Worm (Caenorhabditis elegans) whole organism, L4 larva: Measurements from ENCODE around the gene lurp-3.

Source experiments
- R02D3.7 ChIP-seq: fragments of 150-350 bp; sonication (generic microtip); optimal IDR thresholded peaks from 3 replicates; lab custom pipeline; 2014; ENCODE audit warnings: missing biosample characterization, missing genetic modification characterization
- T26A8.4 ChIP-seq: fragments of 200-800 bp; sonication (Bioruptor generic); IDR thresholded peaks from 2 replicates; pipeline ENCODE4 v1.3.6; 2022; ENCODE audit warnings: missing genetic modification characterization, missing compliant biosample characterization
- Y105C5A.15 ChIP-seq: fragments of 200-800 bp; sonication (Bioruptor generic); IDR thresholded peaks from 2 replicates; pipeline ENCODE4 v1.3.6; 2022; ENCODE audit warnings: missing genetic modification characterization, missing compliant biosample characterization
- attf-4 ChIP-seq: sonication (generic microtip); optimal IDR thresholded peaks from 3 replicates; lab custom pipeline; 2017; ENCODE audit warnings: missing biosample characterization, missing genetic modification characterization
- ceh-82 ChIP-seq: sonication (generic microtip); optimal IDR thresholded peaks from 2 replicates; lab custom pipeline; 2017; ENCODE audit warnings: missing biosample characterization, missing genetic modification characterization
- nhr-237 ChIP-seq: sonication (generic microtip); optimal IDR thresholded peaks from 2 replicates; lab custom pipeline; 2017; ENCODE audit warnings: missing biosample characterization, missing genetic modification characterization
- nhr-28 ChIP-seq: fragments of 150-350 bp; optimal IDR thresholded peaks from 2 replicates; lab custom pipeline; 2014; ENCODE audit warnings: missing biosample characterization, missing genetic modification characterization
- pqm-1 ChIP-seq: sonication (generic microtip); optimal IDR thresholded peaks from 2 replicates; lab custom pipeline; 2017; ENCODE audit warnings: missing biosample characterization, missing genetic modification characterization
- skn-1 ChIP-seq: fragments of 150-350 bp; optimal IDR thresholded peaks from 2 replicates; lab custom pipeline; 2014; ENCODE audit warnings: missing biosample characterization, missing genetic modification characterization
- tra-1 ChIP-seq: fragments of 200-800 bp; sonication (Bioruptor generic); IDR thresholded peaks from 2 replicates; pipeline ENCODE4 v1.3.6; 2022; ENCODE audit warnings: missing genetic modification reagents, missing genetic modification characterization, missing compliant biosample characterization

ce11 chrV:13479766-13480165 is 24.2 kb downstream of the lurp-3 start, which contains the start of gene T10G3.2:
- TF ChIP-seq R02D3.7 (tag; lab: Kevin White, UChicago) (no peak), ceh-82 (tag; lab: Kevin White, UChicago) (no peak), Y105C5A.15 (GFP tag; lab: Robert Waterston, UW) (no peak), pqm-1 (tag; lab: Kevin White, UChicago) (no peak), nhr-237 (no peak), T26A8.4 (no peak), skn-1 (tag; lab: Kevin White, UChicago) (no peak), nhr-28 (tag; lab: Kevin White, UChicago) (no peak), tra-1 (GFP tag; lab: Robert Waterston, UW) (no peak), attf-4 (tag; lab: Kevin White, UChicago) (no peak)
